Worm (Caenorhabditis elegans) whole organism, midembryonic: ENCODE measurements around the gene C15H11.11.

Experiments
- T22C8.4 ChIP-seq: fragments of 200-800 bp; sonication (Bioruptor generic); IDR thresholded peaks from 2 replicates; pipeline ENCODE4 v1.3.6; 2022; ENCODE audit warnings: missing genetic modification characterization, missing compliant biosample characterization
- flt-1 ChIP-seq: fragments of 200-800 bp; sonication (Bioruptor generic); IDR thresholded peaks from 2 replicates; pipeline ENCODE4 v1.3.6; 2022; ENCODE audit warnings: missing genetic modification characterization, missing compliant biosample characterization
- ref-1 ChIP-seq: fragments of 200-800 bp; sonication (Bioruptor generic); conservative IDR thresholded peaks from 2 replicates; pipeline ENCODE4 v1.3.6; 2022; ENCODE audit warnings: missing genetic modification reagents, missing genetic modification characterization, missing compliant biosample characterization
- tab-1 ChIP-seq: fragments of 200-800 bp; sonication (Bioruptor generic); IDR thresholded peaks from 2 replicates; pipeline ENCODE4 v1.3.6; 2022; ENCODE audit warnings: missing genetic modification characterization, missing compliant biosample characterization

DNA sequence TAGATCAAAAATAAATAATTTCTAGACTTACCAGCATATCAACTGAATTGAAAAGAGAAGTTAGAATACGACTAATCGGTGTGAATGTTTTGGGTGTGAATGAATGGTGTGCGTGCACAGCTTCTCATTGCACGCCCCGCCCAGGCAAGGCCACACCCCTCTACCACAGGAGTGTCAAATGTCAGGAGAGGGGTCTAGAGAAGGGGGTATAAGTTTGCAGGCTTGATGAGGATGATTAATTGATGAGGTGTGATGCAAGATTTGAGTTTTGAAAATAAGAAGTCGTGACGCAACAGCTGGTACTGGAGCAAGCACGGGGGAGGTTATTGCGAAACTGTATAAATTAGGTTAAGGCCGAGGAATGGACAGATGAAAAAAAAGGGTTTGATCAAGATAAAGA, 17.0 kb downstream of the C15H11.11 start, which contains the start of gene egl-1:
- TF ChIP-seq flt-1 (GFP tag; lab: Robert Waterston, UW) (no peak), T22C8.4 (GFP tag; lab: Robert Waterston, UW) (no peak), ref-1 (GFP tag; lab: Robert Waterston, UW) (no peak), tab-1 (no peak)
